Fruit fly (Drosophila melanogaster): ENCODE results near the gene Usp47.
A peak's percentile ranks its signal among the peaks of the same experiment; 100 is the strongest.

Usp47 gene

dm6 chr3L:5789663-5790062, 36.9 kb downstream of the Usp47 start (continued):
- TF ChIP-seq H15 (GFP tag; IDR thresholded peaks at IDR 0.05) (no peak), CG7556 (GFP tag; optimal IDR thresholded peaks at IDR 0.05) (peak; percentile 5), Fer2 (tag; optimal IDR thresholded peaks at IDR 0.05) (no peak), row (GFP tag; IDR thresholded peaks at IDR 0.05) (peak; percentile 20; the same call in 1 of the 3 replicates), inv (GFP tag; IDR thresholded peaks at IDR 0.05; ENCODE audit: partially characterized antibody) (no peak), CG12659 (GFP tag; optimal IDR thresholded peaks at IDR 0.05) (peak; percentile 37), sqz (GFP tag; optimal IDR thresholded peaks at IDR 0.05) (no peak), CG2120 (GFP tag; optimal IDR thresholded peaks at IDR 0.05) (peak; percentile 61), fd3F (GFP tag; optimal IDR thresholded peaks at IDR 0.05) (no peak), Xbp1 (GFP tag; optimal IDR thresholded peaks at IDR 0.05) (peak; percentile 38), Antp (GFP tag; optimal IDR thresholded peaks at IDR 0.05) (peak; percentile 2), CG12391 (tag; optimal IDR thresholded peaks at IDR 0.05) (peak; percentile 47), Sox102F (GFP tag; optimal IDR thresholded peaks at IDR 0.05) (no peak), Dip3 (GFP tag; optimal IDR thresholded peaks at IDR 0.05) (peak; percentile 22), CG18011 (GFP tag; optimal IDR thresholded peaks at IDR 0.05) (peak; percentile 8), Hr39 (optimal IDR thresholded peaks at IDR 0.05) (no peak), otp (GFP tag; IDR thresholded peaks at IDR 0.05) (no peak), HLH54F (GFP tag; optimal IDR thresholded peaks at IDR 0.05) (peak; percentile 25), ewg (GFP tag; optimal IDR thresholded peaks at IDR 0.05) (no peak), Bteb2 (GFP tag; optimal IDR thresholded peaks at IDR 0.05) (peak; percentile 13), sob (GFP tag; IDR thresholded peaks at IDR 0.05) (peak; percentile 6; the same call in 1 of the 2 replicates), wdn (GFP tag; IDR thresholded peaks at IDR 0.05) (no peak), CG7372 (GFP tag; IDR thresholded peaks at IDR 0.05) (no peak), NfI (GFP tag; optimal IDR thresholded peaks at IDR 0.05) (peak; percentile 6), dpn (GFP tag; optimal IDR thresholded peaks at IDR 0.05) (peak; percentile 22 to 46), CG17912 (GFP tag; optimal IDR thresholded peaks at IDR 0.05) (no peak), Hand (GFP tag; optimal IDR thresholded peaks at IDR 0.05) (no peak), rib (GFP tag; IDR thresholded peaks at IDR 0.05) (no peak), lbe (GFP tag; optimal IDR thresholded peaks at IDR 0.05) (peak; percentile 66), E2f2 (GFP tag; IDR thresholded peaks at IDR 0.05) (peak; percentile 95), Pdp1 (GFP tag; optimal IDR thresholded peaks at IDR 0.05) (peak; percentile 31 to 43), CG18262 (tag; optimal IDR thresholded peaks at IDR 0.05) (peak; percentile 22), esg (GFP tag; conservative IDR thresholded peaks at IDR 0.05) (peak; percentile 34; the same call in 1 of the 2 replicates), Adf1 (GFP tag; IDR thresholded peaks at IDR 0.05) (no peak), Hsf (GFP tag; optimal IDR thresholded peaks at IDR 0.05) (peak; percentile 8), ATbp (GFP tag; optimal IDR thresholded peaks at IDR 0.05) (no peak), onecut (GFP tag; IDR thresholded peaks at IDR 0.05) (no peak), pan (optimal IDR thresholded peaks at IDR 0.05) (no peak), pan (GFP tag; optimal IDR thresholded peaks at IDR 0.05 in 1 of 2, IDR thresholded peaks at IDR 0.05 in 1 of 2) (peak in 1 of 2 experiments; percentile 36), CG10654 (GFP tag; optimal IDR thresholded peaks at IDR 0.05) (peak; percentile 23), Oaz (GFP tag; IDR thresholded peaks at IDR 0.05) (no peak), Stat92E (GFP tag; optimal IDR thresholded peaks at IDR 0.05) (peak in 1 of 3 experiments; percentile 28), B-H2 (GFP tag; optimal IDR thresholded peaks at IDR 0.05) (peak; percentile 41), CG9609 (GFP tag; optimal IDR thresholded peaks at IDR 0.05) (no peak), CG6689 (GFP tag; IDR thresholded peaks at IDR 0.05) (no peak), vnd (GFP tag; IDR thresholded peaks at IDR 0.05; ENCODE audit: partially characterized antibody) (no peak), bigmax (GFP tag; optimal IDR thresholded peaks at IDR 0.05) (no peak), CG10979 (tag; optimal IDR thresholded peaks at IDR 0.05) (peak; percentile 16), ems (GFP tag; optimal IDR thresholded peaks at IDR 0.05) (peak; percentile 48), org-1 (GFP tag; optimal IDR thresholded peaks at IDR 0.05) (no peak), run (tag; optimal IDR thresholded peaks at IDR 0.05) (no peak)

All from whole organism, embryonic.